Worm (Caenorhabditis elegans): ENCODE measurements around the gene K04G7.1.
A peak's percentile ranks its signal among the peaks of the same experiment; 100 is the strongest.

K04G7.1 gene

ce11 chrIII:7166664-7167567, 4.4 kb downstream of the K04G7.1 start:
- TF ChIP-seq atf-7 (tag; optimal IDR thresholded peaks at IDR 0.05) (no peak), nfya-1 (tag; optimal IDR thresholded peaks at IDR 0.05; ENCODE audit: borderline replicate concordance, insufficient read depth) (no peak), athp-1 (tag; optimal IDR thresholded peaks at IDR 0.05) (no peak), K12H6.12 (tag; optimal IDR thresholded peaks at IDR 0.05) (peak; percentile 43), ceh-79 (tag; optimal IDR thresholded peaks at IDR 0.05) (no peak), madf-8 (GFP tag; conservative IDR thresholded peaks at IDR 0.05) (no peak), tbp1 (GFP tag; optimal IDR thresholded peaks at IDR 0.05) (no peak), pha-4 (tag; optimal IDR thresholded peaks at IDR 0.05) (no peak), Y67H2A.10 (GFP tag; conservative IDR thresholded peaks at IDR 0.05) (no peak), F49E8.2 (tag; optimal IDR thresholded peaks at IDR 0.05; ENCODE audit: insufficient read depth) (no peak), ztf-22 (GFP tag; optimal IDR thresholded peaks at IDR 0.05) (no peak), gei-17 (GFP tag; optimal IDR thresholded peaks at IDR 0.05) (no peak), nfya-2 (GFP tag; IDR thresholded peaks at IDR 0.05) (no peak), egl-44 (GFP tag; IDR thresholded peaks at IDR 0.05) (no peak), xnd-1 (tag; optimal IDR thresholded peaks at IDR 0.05) (no peak), hlh-26 (GFP tag; conservative IDR thresholded peaks at IDR 0.05) (no peak), sptf-2 (GFP tag; optimal IDR thresholded peaks at IDR 0.05) (no peak), let-607 (tag; optimal IDR thresholded peaks at IDR 0.05) (peak; percentile 96 to 97), unc-62 (GFP tag; optimal IDR thresholded peaks at IDR 0.05) (peak; percentile 2), die-1 (tag; optimal IDR thresholded peaks at IDR 0.05) (no peak), snpc-1.3 (tag; optimal IDR thresholded peaks at IDR 0.05; ENCODE audit: insufficient read depth) (no peak), fkh-3 (tag; optimal IDR thresholded peaks at IDR 0.05) (no peak), B0336.3 (GFP tag; IDR thresholded peaks at IDR 0.05) (no peak), ztf-28 (GFP tag; IDR thresholded peaks at IDR 0.05) (no peak), F39B2.1 (GFP tag; IDR thresholded peaks at IDR 0.05) (no peak), nfyb-1 (GFP tag; IDR thresholded peaks at IDR 0.05) (0 out of 2 replicates have a peak, but pooled peaks have one; percentile 11), nhr-80 (tag; optimal IDR thresholded peaks at IDR 0.05) (peak; percentile 83), ekl-4 (GFP tag; IDR thresholded peaks at IDR 0.05) (no peak), B0261.1 (tag; optimal IDR thresholded peaks at IDR 0.05) (no peak), mes-4 (tag; optimal IDR thresholded peaks at IDR 0.05) (no peak), D2030.7 (GFP tag; IDR thresholded peaks at IDR 0.05) (no peak), lsl-1 (GFP tag; optimal IDR thresholded peaks at IDR 0.05) (no peak), nhr-90 (tag; optimal IDR thresholded peaks at IDR 0.05) (no peak), ZK185.1 (tag; optimal IDR thresholded peaks at IDR 0.05; ENCODE audit: poor library complexity, severe bottlenecking) (no peak), repo-1 (tag; optimal IDR thresholded peaks at IDR 0.05) (no peak), hlh-12 (tag; optimal IDR thresholded peaks at IDR 0.05) (no peak), bed-1 (GFP tag; IDR thresholded peaks at IDR 0.05) (no peak), zfh-2 (GFP tag; conservative IDR thresholded peaks at IDR 0.05) (peak; percentile 78), dox-1 (GFP tag; IDR thresholded peaks at IDR 0.05) (no peak), chd-7 (tag; optimal IDR thresholded peaks at IDR 0.05) (peak; percentile 47), F10E7.11 (tag; optimal IDR thresholded peaks at IDR 0.05) (no peak), mel-28 (tag; optimal IDR thresholded peaks at IDR 0.05; ENCODE audit: borderline replicate concordance) (no peak), dpff-1 (tag; optimal IDR thresholded peaks at IDR 0.05) (no peak), cebp-1 (GFP tag; IDR thresholded peaks at IDR 0.05) (no peak), cebp-1 (tag; optimal IDR thresholded peaks at IDR 0.05) (peak; percentile 49), dpl-1 (GFP tag; optimal IDR thresholded peaks at IDR 0.05) (no peak), somi-1 (GFP tag; optimal IDR thresholded peaks at IDR 0.05) (peak; percentile 4)
